Fruit fly (Drosophila melanogaster) whole organism, pupa: ENCODE measurements around the gene CG1636.

Experiments used
- CG10348 ChIP-seq: fragments of 200-800 bp; sonication (Bioruptor generic); IDR thresholded peaks from 2 replicates; pipeline ENCODE4 v1.3.6; 2022; ENCODE audit warnings: missing biosample characterization, missing genetic modification characterization
- CG8301 ChIP-seq: fragments of 200-800 bp; sonication (Bioruptor generic); optimal IDR thresholded peaks from 2 replicates; lab custom pipeline; 2018; ENCODE audit warnings: missing biosample characterization, mild to moderate bottlenecking, missing genetic modification characterization
- Ets98B ChIP-seq: fragments of 200-800 bp; sonication (Bioruptor generic); IDR thresholded peaks from 2 replicates; pipeline ENCODE4 v1.3.6; 2022; ENCODE audit warnings: missing biosample characterization, missing genetic modification characterization

- no peak for TF ChIP-seq CG10348 (GFP tag; lab: Robert Waterston, UW)
- TF ChIP-seq CG8301, result no peak
- no peak for TF ChIP-seq Ets98B (GFP tag; lab: Robert Waterston, UW)
These were observed 10.0 kb upstream of the CG1636 start for dm6 chrX:8263236-8263635.
